Worm (Caenorhabditis elegans) whole organism, early embryonic: Measurements from ENCODE around the gene mlt-9.

ENCODE experiments used
- B0310.2 ChIP-seq: sonication (generic microtip); optimal IDR thresholded peaks from 2 replicates; lab custom pipeline; 2016; ENCODE audit warnings: mild to moderate bottlenecking, missing genetic modification characterization, missing compliant biosample characterization
- F13C5.2 ChIP-seq: sonication (generic microtip); optimal IDR thresholded peaks from 2 replicates; lab custom pipeline; 2017; ENCODE audit warnings: mild to moderate bottlenecking, missing genetic modification characterization, inconsistent platforms, missing compliant biosample characterization
- aly-1 ChIP-seq: sonication (generic microtip); optimal IDR thresholded peaks from 2 replicates; lab custom pipeline; 2016; ENCODE audit warnings: missing genetic modification characterization, missing compliant biosample characterization
- ama-1 ChIP-seq: fragments of 150-350 bp; optimal IDR thresholded peaks from 2 replicates; lab custom pipeline; 2014
- ceh-13 ChIP-seq: fragments of 200-800 bp; sonication (Bioruptor generic); optimal IDR thresholded peaks from 2 replicates; lab custom pipeline; 2018; ENCODE audit warnings: mild to moderate bottlenecking, missing genetic modification characterization, missing compliant biosample characterization
- ceh-36 ChIP-seq: sonication (generic microtip); optimal IDR thresholded peaks from 2 replicates; lab custom pipeline; 2016; ENCODE audit warnings: missing genetic modification characterization, inconsistent platforms, missing compliant biosample characterization
- ets-7 ChIP-seq: sonication (generic microtip); optimal IDR thresholded peaks from 2 replicates; lab custom pipeline; 2016; ENCODE audit warnings: missing genotype, missing genetic modification characterization, missing compliant biosample characterization
- flt-1 ChIP-seq: fragments of 200-800 bp; sonication (Bioruptor generic); IDR thresholded peaks from 2 replicates; pipeline ENCODE4 v1.3.6; 2022; ENCODE audit warnings: missing genetic modification characterization, missing compliant biosample characterization
- hmbx-1 ChIP-seq: sonication (generic microtip); optimal IDR thresholded peaks from 2 replicates; lab custom pipeline; 2016; ENCODE audit warnings: mild to moderate bottlenecking, missing genetic modification characterization, missing compliant biosample characterization
- hmg-4 ChIP-seq: fragments of 200-800 bp; sonication (Bioruptor generic); optimal IDR thresholded peaks from 2 replicates; lab custom pipeline; 2018; ENCODE audit warnings: mild to moderate bottlenecking, missing genetic modification characterization, missing compliant biosample characterization
- hnd-1 ChIP-seq: sonication (generic microtip); optimal IDR thresholded peaks from 2 replicates; lab custom pipeline; 2016; ENCODE audit warnings: missing genetic modification characterization, missing compliant biosample characterization
- pes-1 ChIP-seq: fragments of 200-800 bp; sonication (Bioruptor generic); IDR thresholded peaks from 2 replicates; pipeline ENCODE4 v1.3.6; 2022; ENCODE audit warnings: missing genetic modification reagents, missing genetic modification characterization, missing compliant biosample characterization
- scrt-1 ChIP-seq: fragments of 200-800 bp; sonication (Bioruptor generic); IDR thresholded peaks from 2 replicates; pipeline ENCODE4 v1.3.6; 2022; ENCODE audit warnings: missing genetic modification characterization, missing compliant biosample characterization
- sea-1 ChIP-seq: fragments of 200-800 bp; sonication (Bioruptor generic); conservative IDR thresholded peaks from 2 replicates; pipeline ENCODE4 v1.3.6; 2022; ENCODE audit warnings: missing genetic modification characterization, missing compliant biosample characterization
- tbx-11 ChIP-seq: fragments of 200-800 bp; sonication (Bioruptor generic); IDR thresholded peaks from 2 replicates; pipeline ENCODE4 v1.3.6; 2022; ENCODE audit warnings: missing genetic modification characterization, missing compliant biosample characterization
- tbx-37 ChIP-seq: fragments of 200-800 bp; sonication (Bioruptor generic); conservative IDR thresholded peaks from 2 replicates; pipeline ENCODE4 v1.3.6; 2022; ENCODE audit warnings: missing genetic modification reagents, missing genetic modification characterization, missing compliant biosample characterization
- tra-4 ChIP-seq: sonication (generic microtip); optimal IDR thresholded peaks from 2 replicates; lab custom pipeline; 2017; ENCODE audit warnings: missing genetic modification characterization, missing compliant biosample characterization

The mlt-9 gene

DNA sequence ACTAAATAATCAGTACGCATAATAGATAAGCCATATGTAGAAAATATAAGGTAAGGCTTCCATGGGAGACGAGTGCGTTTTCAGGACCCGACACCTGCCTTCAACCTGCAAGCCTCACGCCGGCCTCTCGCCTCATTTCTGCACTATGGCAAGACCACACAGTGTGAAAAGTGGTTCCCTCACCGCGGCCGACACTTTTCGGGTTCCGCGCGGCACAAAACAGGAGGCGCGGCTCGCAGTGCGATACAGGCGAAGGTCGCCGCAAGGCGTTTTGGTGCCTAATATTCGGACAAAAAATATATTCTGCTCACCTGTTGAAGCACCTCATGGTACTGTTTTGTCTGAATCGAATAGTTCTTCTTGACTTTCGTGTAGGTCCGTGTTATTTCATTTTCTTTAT, 37.5 kb downstream of the mlt-9 start:
- no peak for TF ChIP-seq tbx-11 (GFP tag; lab: Robert Waterston, UW)
- no peak for TF ChIP-seq sea-1 (GFP tag; lab: Robert Waterston, UW)

- no peak for TF ChIP-seq tbx-37 (GFP tag; lab: Robert Waterston, UW)
- no peak for TF ChIP-seq scrt-1 (GFP tag; lab: Robert Waterston, UW)
- no peak for TF ChIP-seq ceh-36
- TF ChIP-seq F13C5.2 (tag; lab: Kevin White, UChicago): no peak
- no peak for TF ChIP-seq ceh-13 (GFP tag; lab: Kevin White, UChicago)
- TF ChIP-seq sea-1 (GFP tag; lab: Robert Waterston, UW): no peak
- TF ChIP-seq hnd-1 (tag; lab: Kevin White, UChicago): no peak
- TF ChIP-seq ets-7: no peak
- TF ChIP-seq flt-1 (GFP tag; lab: Robert Waterston, UW): no peak
- no peak for TF ChIP-seq aly-1 (tag; lab: Kevin White, UChicago)
- no peak for TF ChIP-seq ama-1 (lab: Kevin White, UChicago)
- no peak for TF ChIP-seq pes-1 (GFP tag; lab: Robert Waterston, UW)
- no peak for TF ChIP-seq hmbx-1 (tag; lab: Kevin White, UChicago)
- no peak for TF ChIP-seq hmg-4 (GFP tag; lab: Kevin White, UChicago)
- no peak for TF ChIP-seq B0310.2 (tag; lab: Kevin White, UChicago)
- TF ChIP-seq tbx-11 (GFP tag; lab: Robert Waterston, UW): no peak
Observed at ce11 chrX:15069242-15069641, 38.4 kb downstream of the mlt-9 start, which contains the start of gene mam-6. mam-6 (minus strand) TSS chrX:15069342.

DNA sequence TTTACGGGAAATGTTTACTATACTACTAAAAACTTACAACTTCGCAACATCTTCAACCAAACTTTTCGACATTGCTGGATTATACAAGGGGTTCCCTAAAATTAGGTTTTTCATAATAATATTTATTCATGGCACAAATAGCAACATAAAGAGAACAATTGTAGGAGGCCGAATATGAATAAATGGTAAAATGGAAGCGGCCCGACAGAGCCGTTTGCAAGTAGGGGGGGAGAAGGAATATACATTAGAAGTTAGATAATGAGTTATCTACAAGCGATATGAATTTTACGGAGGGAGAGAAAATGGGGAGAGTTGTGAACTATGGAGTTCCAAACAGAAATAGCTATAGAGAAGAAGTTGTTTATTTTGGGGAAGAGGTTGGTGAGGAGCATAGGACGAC, 47.3 kb downstream of the mlt-9 start, which contains the start of gene fbxa-96:
TSS of gene fbxa-96 (minus strand) at position 101 of the 400 bp plus-strand sequence.
- TF ChIP-seq pes-1 (GFP tag; lab: Robert Waterston, UW) (no peak), sea-1 (GFP tag; lab: Robert Waterston, UW) (no peak), ets-7 (no peak), aly-1 (tag; lab: Kevin White, UChicago) (no peak), ceh-36 (no peak), hmg-4 (GFP tag; lab: Kevin White, UChicago) (no peak)

DNA sequence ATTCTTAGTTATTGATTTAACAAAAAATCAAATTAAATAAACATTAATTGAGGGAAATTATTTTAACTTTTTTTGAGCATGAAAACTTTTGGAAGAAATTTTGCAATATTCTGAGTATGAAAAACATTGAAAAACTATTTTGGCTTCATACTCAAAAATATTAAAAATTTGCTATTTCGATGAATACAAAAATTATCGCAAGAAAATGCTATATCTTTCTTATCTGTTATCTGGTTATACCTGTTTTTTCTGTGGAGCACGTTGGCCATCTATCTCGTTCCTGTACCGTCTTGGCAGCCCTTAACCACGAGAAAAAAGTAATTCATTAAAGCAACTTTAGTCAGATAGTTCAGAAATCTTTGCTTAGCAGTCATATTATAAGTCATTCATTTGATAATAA, 49.7 kb downstream of the mlt-9 start:
- no peak for TF ChIP-seq tbx-11 (GFP tag; lab: Robert Waterston, UW)
- TF ChIP-seq sea-1 (GFP tag; lab: Robert Waterston, UW): no peak
- TF ChIP-seq scrt-1 (GFP tag; lab: Robert Waterston, UW): no peak
- TF ChIP-seq hmbx-1 (tag; lab: Kevin White, UChicago): no peak

DNA sequence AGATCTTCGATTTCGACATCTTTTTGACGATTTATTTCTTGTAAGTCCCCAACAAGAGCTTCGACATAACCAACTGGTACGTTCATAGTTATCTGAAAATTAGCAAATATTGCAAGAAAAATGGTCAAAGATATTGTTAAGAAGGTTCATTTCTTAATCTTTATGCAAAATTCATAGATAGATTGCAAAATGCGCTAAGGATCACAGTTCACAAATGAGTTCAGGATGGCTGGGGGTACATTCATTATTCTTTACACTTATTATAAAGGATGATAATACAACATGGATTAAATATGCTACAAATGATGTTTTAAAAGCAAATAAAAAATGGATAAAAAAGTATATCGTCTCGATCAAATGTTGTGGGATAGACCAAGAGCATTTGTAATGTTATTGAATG, 50.9 kb downstream of the mlt-9 start, which contains the start of gene H03G16.5:
TSS of gene H03G16.5 (minus strand) at position 101 of the 400 bp plus-strand sequence.
- TF ChIP-seq aly-1 (tag; lab: Kevin White, UChicago) (no peak), ceh-36 (no peak), tbx-11 (GFP tag; lab: Robert Waterston, UW) (no peak), B0310.2 (tag; lab: Kevin White, UChicago) (no peak), pes-1 (GFP tag; lab: Robert Waterston, UW) (no peak), ceh-13 (GFP tag; lab: Kevin White, UChicago) (no peak), hnd-1 (tag; lab: Kevin White, UChicago) (no peak), sea-1 (GFP tag; lab: Robert Waterston, UW) (no peak), tra-4 (tag; lab: Kevin White, UChicago) (no peak), ets-7 (no peak), hmbx-1 (tag; lab: Kevin White, UChicago) (no peak), F13C5.2 (tag; lab: Kevin White, UChicago) (no peak)

- TF ChIP-seq aly-1 (tag; lab: Kevin White, UChicago) (no peak), pes-1 (GFP tag; lab: Robert Waterston, UW) (no peak), ama-1 (lab: Kevin White, UChicago) (no peak), ceh-13 (GFP tag; lab: Kevin White, UChicago) (no peak), tbx-11 (GFP tag; lab: Robert Waterston, UW) (no peak), F13C5.2 (tag; lab: Kevin White, UChicago) (no peak), sea-1 (GFP tag; lab: Robert Waterston, UW) (no peak), tbx-37 (GFP tag; lab: Robert Waterston, UW) (no peak), hmbx-1 (tag; lab: Kevin White, UChicago) (no peak), hmg-4 (GFP tag; lab: Kevin White, UChicago) (no peak), ceh-36 (no peak), flt-1 (GFP tag; lab: Robert Waterston, UW) (no peak), scrt-1 (GFP tag; lab: Robert Waterston, UW) (no peak), hnd-1 (tag; lab: Kevin White, UChicago) (no peak)
Observed at ce11 chrX:15055914-15056313, 51.7 kb downstream of the mlt-9 start, which contains the start of gene H03G16.7. H03G16.7 (minus strand) TSS chrX:15056014.

DNA sequence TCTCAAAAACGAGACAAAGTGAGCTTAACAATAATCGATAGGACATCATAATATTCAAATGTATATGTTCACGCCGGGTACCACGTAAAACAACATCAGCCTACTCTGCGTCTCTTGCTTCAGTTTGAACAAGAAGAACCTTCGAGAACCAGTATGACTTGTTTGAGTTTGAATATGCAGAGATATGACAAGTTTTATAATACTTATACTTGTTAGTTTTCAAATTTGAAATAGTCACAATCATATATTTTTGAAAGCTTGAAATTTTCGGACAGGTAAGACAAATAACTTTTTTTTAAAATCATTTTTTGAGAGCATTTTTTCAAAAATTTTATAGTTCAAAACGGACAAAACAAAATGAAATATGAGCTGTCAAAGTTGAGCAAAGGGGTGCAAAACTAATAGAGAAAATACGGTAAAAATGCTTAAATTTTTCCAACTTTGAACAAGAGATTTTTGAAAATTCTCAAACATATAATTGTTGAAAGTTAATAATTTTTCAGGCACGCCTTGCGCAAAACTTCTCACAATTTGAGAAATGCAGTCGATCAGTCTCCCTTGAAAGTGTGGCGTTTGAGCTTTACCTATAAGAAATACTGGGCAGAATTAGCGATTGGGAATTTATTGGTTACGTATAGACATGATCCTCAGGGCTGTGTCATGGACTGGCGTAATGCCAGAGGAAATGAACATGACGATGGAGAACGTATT, 54.2 kb downstream of the mlt-9 start, which contains the start of gene H03G16.1:
TSS of gene H03G16.1 (plus strand) at position 661 of the 711 bp plus-strand sequence.
- TF ChIP-seq hmg-4 (GFP tag; lab: Kevin White, UChicago): no peak
- no peak for TF ChIP-seq hnd-1 (tag; lab: Kevin White, UChicago)
- no peak for TF ChIP-seq ceh-36
- TF ChIP-seq F13C5.2 (tag; lab: Kevin White, UChicago): no peak
- no peak for TF ChIP-seq sea-1 (GFP tag; lab: Robert Waterston, UW)
- no peak for TF ChIP-seq ama-1 (lab: Kevin White, UChicago)
- TF ChIP-seq ets-7: no peak
- no peak for TF ChIP-seq ceh-13 (GFP tag; lab: Kevin White, UChicago)
- no peak for TF ChIP-seq aly-1 (tag; lab: Kevin White, UChicago)
- TF ChIP-seq pes-1 (GFP tag; lab: Robert Waterston, UW): no peak
- TF ChIP-seq tbx-37 (GFP tag; lab: Robert Waterston, UW): no peak
